Worm (Caenorhabditis elegans) whole organism, midembryonic: ENCODE measurements around the gene T04H1.12.

ENCODE experiments used
- T22C8.4 ChIP-seq: fragments of 200-800 bp; sonication (Bioruptor generic); IDR thresholded peaks from 2 replicates; pipeline ENCODE4 v1.3.6; 2022; ENCODE audit warnings: missing genetic modification characterization, missing compliant biosample characterization
- cog-1 ChIP-seq: sonication (generic microtip); optimal IDR thresholded peaks from 2 replicates; lab custom pipeline; 2016; ENCODE audit warnings: missing genetic modification characterization, missing compliant biosample characterization
- flt-1 ChIP-seq: fragments of 200-800 bp; sonication (Bioruptor generic); IDR thresholded peaks from 2 replicates; pipeline ENCODE4 v1.3.6; 2022; ENCODE audit warnings: missing genetic modification characterization, missing compliant biosample characterization
- klf-2 ChIP-seq: fragments of 200-800 bp; sonication (Bioruptor generic); conservative IDR thresholded peaks from 2 replicates; pipeline ENCODE4 v1.3.6; 2022; ENCODE audit warnings: missing genetic modification reagents, missing genetic modification characterization, missing compliant biosample characterization
- med-1 ChIP-seq: sonication (generic microtip); optimal IDR thresholded peaks from 2 replicates; lab custom pipeline; 2017; ENCODE audit warnings: missing genetic modification characterization, mild to moderate bottlenecking, missing compliant biosample characterization, antibody characterized with exemption, missing genetic modification reagents; ENCODE audit not compliant: insufficient read depth
- tab-1 ChIP-seq: fragments of 200-800 bp; sonication (Bioruptor generic); IDR thresholded peaks from 2 replicates; pipeline ENCODE4 v1.3.6; 2022; ENCODE audit warnings: missing genetic modification characterization, missing compliant biosample characterization

DNA sequence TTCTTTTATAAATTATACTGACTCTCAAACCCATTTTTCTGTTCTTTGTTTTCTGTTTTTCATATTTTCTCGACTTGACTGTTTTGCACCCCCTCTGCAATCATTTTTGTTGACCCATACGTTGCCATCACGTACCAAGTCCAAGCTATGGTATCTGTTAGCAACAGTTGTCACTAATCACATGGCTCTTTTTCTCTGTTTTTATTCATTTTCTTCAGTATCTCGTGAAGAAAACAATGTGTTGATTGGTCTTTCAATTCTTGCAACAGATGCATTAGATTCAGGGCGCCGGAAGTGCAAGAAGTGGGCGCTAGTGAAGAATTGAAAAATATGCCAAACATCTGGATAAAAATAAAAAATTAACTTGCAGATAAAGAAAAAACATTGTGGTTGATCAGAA lies 19.9 kb upstream of the T04H1.12 start:
- TF ChIP-seq T22C8.4 (GFP tag; lab: Robert Waterston, UW) (no peak), klf-2 (GFP tag; lab: Robert Waterston, UW) (no peak), med-1 (GFP tag; lab: Kevin White, UChicago) (no peak), tab-1 (GFP tag; lab: Robert Waterston, UW) (no peak), cog-1 (tag; lab: Kevin White, UChicago) (no peak), flt-1 (GFP tag; lab: Robert Waterston, UW) (no peak)
